Worm (Caenorhabditis elegans) whole organism, midembryonic: Measurements from ENCODE around the gene sde-2.

Source experiments
- T22C8.4 ChIP-seq: fragments of 200-800 bp; sonication (Bioruptor generic); IDR thresholded peaks from 2 replicates; pipeline ENCODE4 v1.3.6; 2022; ENCODE audit warnings: missing genetic modification characterization, missing compliant biosample characterization
- cog-1 ChIP-seq: sonication (generic microtip); optimal IDR thresholded peaks from 2 replicates; lab custom pipeline; 2016; ENCODE audit warnings: missing genetic modification characterization, missing compliant biosample characterization
- flt-1 ChIP-seq: fragments of 200-800 bp; sonication (Bioruptor generic); IDR thresholded peaks from 2 replicates; pipeline ENCODE4 v1.3.6; 2022; ENCODE audit warnings: missing genetic modification characterization, missing compliant biosample characterization
- klf-2 ChIP-seq: fragments of 200-800 bp; sonication (Bioruptor generic); conservative IDR thresholded peaks from 2 replicates; pipeline ENCODE4 v1.3.6; 2022; ENCODE audit warnings: missing genetic modification reagents, missing genetic modification characterization, missing compliant biosample characterization
- med-1 ChIP-seq: sonication (generic microtip); optimal IDR thresholded peaks from 2 replicates; lab custom pipeline; 2017; ENCODE audit warnings: missing genetic modification characterization, mild to moderate bottlenecking, missing compliant biosample characterization, antibody characterized with exemption, missing genetic modification reagents; ENCODE audit not compliant: insufficient read depth
- ztf-23 ChIP-seq: fragments of 200-800 bp; sonication (Bioruptor generic); IDR thresholded peaks from 2 replicates; pipeline ENCODE4 v1.3.6; 2022; ENCODE audit warnings: missing genetic modification reagents, missing genetic modification characterization, missing compliant biosample characterization
- ztf-29 ChIP-seq: fragments of 200-800 bp; sonication (Bioruptor generic); IDR thresholded peaks from 2 replicates; pipeline ENCODE4 v1.3.6; 2022; ENCODE audit warnings: missing genetic modification reagents, missing genetic modification characterization, missing compliant biosample characterization

- TF ChIP-seq T22C8.4: no peak
- no peak for TF ChIP-seq klf-2
- TF ChIP-seq ztf-23: no peak
- no peak for TF ChIP-seq med-1 (GFP tag; lab: Kevin White, UChicago)
- TF ChIP-seq flt-1 (GFP tag; lab: Robert Waterston, UW): no peak
- TF ChIP-seq ztf-29 (GFP tag; lab: Robert Waterston, UW): no peak
- no peak for TF ChIP-seq cog-1 (tag; lab: Kevin White, UChicago)
These were observed at the start of gene sde-2 for ce11 chrV:13627103-13627623.
